Worm (Caenorhabditis elegans) whole organism, L1 larva: Measurements from ENCODE around the gene F47B8.13.
"Not testable (repeated sequence)": the region's sequence is repeated elsewhere in the genome, so short reads cannot be mapped to it uniquely, and the experiment has no call there.

Experiments used
- C04F5.9 ChIP-seq: sonication (generic microtip); optimal IDR thresholded peaks from 2 replicates; lab custom pipeline; 2016; ENCODE audit warnings: missing genetic modification characterization, missing compliant biosample characterization
- C16A3.4 ChIP-seq: fragments of 150-350 bp; optimal IDR thresholded peaks from 2 replicates; lab custom pipeline; 2014; ENCODE audit warnings: missing biosample characterization, missing genetic modification characterization
- aha-1 ChIP-seq: fragments of 150-350 bp; optimal IDR thresholded peaks from 2 replicates; lab custom pipeline; 2014; ENCODE audit warnings: missing biosample characterization, missing genetic modification characterization
- aly-2 ChIP-seq: fragments of 150-350 bp; optimal IDR thresholded peaks from 2 replicates; lab custom pipeline; 2014; ENCODE audit warnings: missing biosample characterization, missing genetic modification characterization
- blmp-1 ChIP-seq: fragments of 150-350 bp; optimal IDR thresholded peaks from 2 replicates; lab custom pipeline; 2014; ENCODE audit warnings: missing biosample characterization, missing genetic modification characterization
- ces-1 ChIP-seq: fragments of 150-350 bp; optimal IDR thresholded peaks from 2 replicates; lab custom pipeline; 2014; ENCODE audit warnings: missing biosample characterization, missing genetic modification reagents, missing genetic modification characterization
- efl-1 ChIP-seq, 4 experiments: fragments of 150-350 bp; optimal IDR thresholded peaks in 3 of 4; peaks in 1 of 4; 1 replicate in 1 of 4; 2 replicates in 3 of 4; lab custom pipeline; 2014; ENCODE audit warnings: missing biosample characterization in 2 of 4, missing genetic modification characterization in 2 of 4, missing genetic modification reagents in 2 of 4
- elt-2 ChIP-seq: sonication (generic microtip); optimal IDR thresholded peaks from 2 replicates; lab custom pipeline; 2016; ENCODE audit warnings: missing genetic modification characterization, mild to moderate bottlenecking, inconsistent platforms, missing compliant biosample characterization, missing genetic modification reagents
- fkh-8 ChIP-seq: sonication (generic microtip); optimal IDR thresholded peaks from 2 replicates; lab custom pipeline; 2016; ENCODE audit warnings: mild to moderate bottlenecking, missing genetic modification characterization, missing compliant biosample characterization
- hlh-17 ChIP-seq: fragments of 200-800 bp; sonication (Bioruptor generic); optimal IDR thresholded peaks from 2 replicates; lab custom pipeline; 2018; ENCODE audit warnings: missing genetic modification characterization, mild to moderate bottlenecking, missing compliant biosample characterization, moderate library complexity, borderline replicate concordance
- hlh-4 ChIP-seq: sonication (generic microtip); optimal IDR thresholded peaks from 2 replicates; lab custom pipeline; 2016; ENCODE audit warnings: mild to moderate bottlenecking, missing genetic modification characterization, missing compliant biosample characterization
- irx-1 ChIP-seq: sonication (generic microtip); optimal IDR thresholded peaks from 2 replicates; lab custom pipeline; 2016; ENCODE audit warnings: missing genetic modification characterization, missing compliant biosample characterization
- jun-1 ChIP-seq: fragments of 150-350 bp; optimal IDR thresholded peaks from 2 replicates; lab custom pipeline; 2014; ENCODE audit warnings: missing biosample characterization, missing genetic modification reagents, missing genetic modification characterization
- lin-14 ChIP-seq: fragments of 200-800 bp; sonication (Bioruptor generic); optimal IDR thresholded peaks from 2 replicates; lab custom pipeline; 2018; ENCODE audit warnings: mild to moderate bottlenecking, missing genetic modification characterization, moderate library complexity, missing compliant biosample characterization
- lin-15B ChIP-seq: fragments of 150-350 bp; sonication (generic microtip); optimal IDR thresholded peaks from 3 replicates; lab custom pipeline; 2014; ENCODE audit warnings: missing biosample characterization, missing genetic modification characterization
- lin-35 ChIP-seq, 2 experiments: fragments of 150-350 bp; optimal IDR thresholded peaks; 2 replicates each; lab custom pipeline; 2014; ENCODE audit warnings: missing biosample characterization in 2 of 2, missing genetic modification characterization in 2 of 2, missing genetic modification reagents in 2 of 2
- lir-3 ChIP-seq: sonication (generic microtip); optimal IDR thresholded peaks from 2 replicates; lab custom pipeline; 2016; ENCODE audit warnings: mild to moderate bottlenecking, missing genetic modification characterization, moderate library complexity, missing compliant biosample characterization; ENCODE audit not compliant: poor library complexity
- nhr-12 ChIP-seq: sonication (generic microtip); optimal IDR thresholded peaks from 2 replicates; lab custom pipeline; 2017; ENCODE audit warnings: missing biosample characterization, missing genetic modification characterization
- nhr-28 ChIP-seq: fragments of 150-350 bp; optimal IDR thresholded peaks from 2 replicates; lab custom pipeline; 2014; ENCODE audit warnings: missing biosample characterization, missing genetic modification characterization
- nhr-71 ChIP-seq: sonication (generic microtip); optimal IDR thresholded peaks from 2 replicates; lab custom pipeline; 2016; ENCODE audit warnings: mild to moderate bottlenecking, missing genetic modification characterization, moderate library complexity, missing compliant biosample characterization
- nhr-76 ChIP-seq: sonication (generic microtip); optimal IDR thresholded peaks from 2 replicates; lab custom pipeline; 2017; ENCODE audit warnings: missing biosample characterization, missing genetic modification characterization
- nhr-77 ChIP-seq: fragments of 150-350 bp; optimal IDR thresholded peaks from 2 replicates; lab custom pipeline; 2014; ENCODE audit warnings: missing biosample characterization, missing genetic modification characterization
- nhr-84 ChIP-seq: sonication (generic microtip); optimal IDR thresholded peaks from 2 replicates; lab custom pipeline; 2017; ENCODE audit warnings: missing biosample characterization, missing genetic modification characterization
- nhr-85 ChIP-seq: sonication (generic microtip); peaks from one replicate; lab custom pipeline; 2016; ENCODE audit warnings: missing genetic modification characterization, inconsistent platforms, missing compliant biosample characterization
- nhr-90 ChIP-seq: sonication (generic microtip); optimal IDR thresholded peaks from 2 replicates; lab custom pipeline; 2016; ENCODE audit warnings: mild to moderate bottlenecking, missing genetic modification characterization, missing compliant biosample characterization; ENCODE audit not compliant: poor library complexity
- pqm-1 ChIP-seq: sonication (generic microtip); optimal IDR thresholded peaks from 3 replicates; lab custom pipeline; 2017; ENCODE audit warnings: missing biosample characterization, missing genetic modification characterization
- rnt-1 ChIP-seq: sonication (generic microtip); optimal IDR thresholded peaks from 2 replicates; lab custom pipeline; 2016; ENCODE audit warnings: mild to moderate bottlenecking, missing genetic modification characterization, moderate library complexity, missing compliant biosample characterization
- snpc-4 ChIP-seq: fragments of 150-350 bp; optimal IDR thresholded peaks from 2 replicates; lab custom pipeline; 2014; ENCODE audit warnings: missing biosample characterization, missing genetic modification characterization
- snu-23 ChIP-seq: sonication (generic microtip); optimal IDR thresholded peaks from 2 replicates; lab custom pipeline; 2016; ENCODE audit warnings: missing genetic modification characterization, missing compliant biosample characterization
- sox-4 ChIP-seq: sonication (generic microtip); optimal IDR thresholded peaks from 2 replicates; lab custom pipeline; 2016; ENCODE audit warnings: missing genetic modification characterization, missing compliant biosample characterization
- sptf-1 ChIP-seq: fragments of 150-350 bp; optimal IDR thresholded peaks from 2 replicates; lab custom pipeline; 2014; ENCODE audit warnings: missing biosample characterization, missing genetic modification characterization
- swsn-7 ChIP-seq: sonication (generic microtip); optimal IDR thresholded peaks from 2 replicates; lab custom pipeline; 2016; ENCODE audit warnings: missing genetic modification characterization, missing compliant biosample characterization
- unc-86 ChIP-seq: sonication (generic microtip); optimal IDR thresholded peaks from 2 replicates; lab custom pipeline; 2016; ENCODE audit warnings: missing genetic modification characterization, missing compliant biosample characterization
- vab-15 ChIP-seq: sonication (generic microtip); optimal IDR thresholded peaks from 2 replicates; lab custom pipeline; 2017; ENCODE audit warnings: missing genotype, mild to moderate bottlenecking, missing genetic modification characterization, missing compliant biosample characterization
- zip-4 ChIP-seq: fragments of 200-800 bp; sonication (Bioruptor generic); optimal IDR thresholded peaks from 2 replicates; lab custom pipeline; 2018; ENCODE audit warnings: mild to moderate bottlenecking, missing genetic modification characterization, moderate library complexity, missing compliant biosample characterization

F47B8.13 gene

ce11 chrV:14311115-14311514 lies 8.4 kb downstream of the F47B8.13 start, which contains the start of gene ddn-3:
Gene ddn-3, minus strand, starts transcription at chrV:14311215.
- TF ChIP-seq vab-15 (tag; lab: Kevin White, UChicago), result no peak
- TF ChIP-seq unc-86 (tag; lab: Kevin White, UChicago), result no peak
- TF ChIP-seq pqm-1 (tag; lab: Kevin White, UChicago), result no peak
- no peak for TF ChIP-seq swsn-7 (tag; lab: Kevin White, UChicago)
- TF ChIP-seq sox-4, result no peak
- no peak for TF ChIP-seq nhr-12
- no peak for TF ChIP-seq irx-1 (tag; lab: Kevin White, UChicago)
- TF ChIP-seq fkh-8 (tag; lab: Kevin White, UChicago), result no peak
- no peak for TF ChIP-seq lin-14 (GFP tag; lab: Kevin White, UChicago)
- no peak for TF ChIP-seq lin-35 (GFP tag; optimal IDR thresholded peaks at IDR 0.05; lab: Kevin White, UChicago)
- TF ChIP-seq, all 84 proteins: peak for 0

DNA sequence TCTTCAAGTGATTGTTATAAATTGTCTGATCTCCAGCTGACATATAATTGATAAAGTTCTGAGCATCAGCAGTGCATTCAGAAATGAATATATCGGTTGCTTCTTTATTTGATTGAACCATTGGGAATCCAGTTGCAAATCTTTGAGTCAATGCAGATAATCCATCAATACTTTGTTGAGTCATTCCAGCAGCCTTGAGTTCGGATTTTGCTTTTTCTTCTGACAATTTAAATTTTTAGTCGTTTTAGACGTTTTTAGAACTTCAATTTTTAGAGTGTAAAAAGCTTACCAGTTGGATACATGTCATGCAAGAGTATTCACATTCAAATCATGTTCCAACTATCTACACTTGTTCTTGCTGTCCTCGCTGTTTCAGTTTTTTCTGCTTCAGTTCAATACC lies 9.9 kb downstream of the F47B8.13 start, which contains the start of gene F14D7.14:
F14D7.14 (plus strand) TSS at position 301 of the 400 bp plus-strand sequence.
- not testable (repeated sequence) for TF ChIP-seq sptf-1; C04F5.9; nhr-84 (tag; lab: Kevin White, UChicago)
- TF ChIP-seq, all 84 proteins: peak for 0; not testable (repeated sequence) for 84

DNA sequence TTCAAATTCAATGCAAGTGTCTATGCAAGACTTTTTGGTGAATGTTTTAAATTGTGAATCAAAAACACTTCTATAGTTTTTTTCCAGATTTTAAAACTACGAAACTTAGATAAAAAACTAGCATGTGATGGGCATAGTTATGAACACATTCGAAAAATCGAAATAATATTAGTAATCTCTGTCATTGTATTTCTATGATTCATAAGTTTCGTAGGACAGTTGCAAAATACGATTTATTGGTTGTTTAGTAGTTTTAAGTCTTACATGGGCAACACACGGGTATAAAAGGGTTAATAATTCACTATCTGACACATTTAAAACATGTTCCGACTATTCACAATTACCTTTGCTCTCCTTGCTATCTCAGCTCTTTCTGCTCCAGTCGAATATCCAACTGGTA lies 11.4 kb downstream of the F47B8.13 start, which contains the start of gene spig-5:
spig-5 (plus strand) TSS at position 301 of the 400 bp plus-strand sequence.
- not testable (repeated sequence) for TF ChIP-seq swsn-7, snpc-4, hlh-4 (tag; lab: Kevin White, UChicago)

DNA sequence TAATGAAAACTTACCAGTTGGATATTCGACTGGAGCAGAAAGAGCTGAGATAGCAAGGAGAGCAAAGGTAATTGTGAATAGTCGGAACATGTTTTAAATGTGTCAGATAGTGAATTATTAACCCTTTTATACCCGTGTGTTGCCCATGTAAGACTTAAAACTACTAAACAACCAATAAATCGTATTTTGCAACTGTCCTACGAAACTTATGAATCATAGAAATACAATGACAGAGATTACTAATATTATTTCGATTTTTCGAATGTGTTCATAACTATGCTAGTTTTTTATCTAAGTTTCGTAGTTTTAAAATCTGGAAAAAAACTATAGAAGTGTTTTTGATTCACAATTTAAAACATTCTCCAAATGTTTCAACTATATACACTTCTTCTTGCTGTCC lies 12.8 kb downstream of the F47B8.13 start, which contains the start of gene spig-4:
spig-4 (minus strand) TSS at position 101 of the 400 bp plus-strand sequence.
- not testable (repeated sequence) for TF ChIP-seq vab-15, unc-86, jun-1 (tag; lab: Kevin White, UChicago)

DNA sequence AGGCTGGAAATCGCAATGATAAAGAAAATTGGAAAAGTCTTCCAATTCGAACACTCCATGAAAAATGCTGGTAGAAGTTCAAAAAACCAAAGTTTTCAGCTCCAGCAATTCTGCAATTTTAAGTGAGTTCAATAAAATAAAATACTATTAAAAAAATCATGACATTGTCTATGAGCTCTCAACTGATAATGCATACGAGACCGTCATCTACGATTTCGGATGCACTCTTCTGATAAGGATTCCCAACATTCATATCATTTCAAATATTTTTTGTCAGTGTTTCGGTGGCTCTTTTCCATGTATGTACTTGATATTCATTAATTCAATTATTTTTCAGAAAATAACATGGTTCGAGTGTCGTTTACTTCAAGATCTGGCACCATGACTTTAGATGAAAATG lies 18.5 kb downstream of the F47B8.13 start, which contains the start of gene F14D7.6:
F14D7.6 (plus strand) TSS at position 338 of the 400 bp plus-strand sequence.
- TF ChIP-seq elt-2 (tag; lab: Kevin White, UChicago), result peak; percentile 4
- no peak for TF ChIP-seq aly-2 (tag; lab: Kevin White, UChicago)

DNA sequence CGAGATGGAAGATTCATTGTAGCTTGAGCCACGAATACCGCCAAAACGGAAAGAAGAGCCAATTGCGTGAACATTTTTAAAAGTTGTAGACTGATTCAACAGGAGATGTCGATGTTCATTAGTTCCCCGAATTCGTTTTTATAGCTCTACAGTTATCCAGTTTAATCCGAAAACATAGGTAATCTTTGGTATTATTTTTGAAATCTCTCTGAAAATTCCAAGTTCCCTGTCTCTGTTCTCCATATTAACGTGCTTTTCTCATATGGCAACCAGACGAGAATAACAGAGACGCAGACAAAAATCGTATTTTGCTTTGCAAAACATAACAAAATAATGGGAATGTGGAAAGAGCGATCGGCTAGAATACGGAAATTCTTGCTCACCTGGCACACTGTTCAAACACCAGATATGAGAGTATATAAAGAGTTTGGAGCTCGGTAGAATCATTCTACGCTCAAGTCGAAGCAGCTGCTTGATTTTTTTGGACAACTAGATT lies 19.9 kb downstream of the F47B8.13 start, which contains the start of the genes spig-3 and F14D7.12:
spig-3 (minus strand) TSS at position 101 of the 496 bp plus-strand sequence.
F14D7.12 (plus strand) TSS at position 446 of the 496 bp plus-strand sequence.
- no peak for TF ChIP-seq nhr-76 (tag; lab: Kevin White, UChicago)
- no peak for TF ChIP-seq efl-1 (optimal IDR thresholded peaks at IDR 0.05; lab: Kevin White, UChicago)
- peak in 1 of 2 experiments; percentile 49 for TF ChIP-seq efl-1 (GFP tag; optimal IDR thresholded peaks at IDR 0.05 in 1 of 2; lab: Kevin White, UChicago)

ce11 chrV:14296499-14296898 lies 23.0 kb downstream of the F47B8.13 start, which contains the start of gene F14D7.3:
Gene F14D7.3, plus strand, starts transcription at chrV:14296799.
- TF ChIP-seq nhr-28, result no peak
- TF ChIP-seq lin-14 (GFP tag; lab: Kevin White, UChicago), result no peak
- no peak for TF ChIP-seq lir-3 (tag; lab: Kevin White, UChicago)
- TF ChIP-seq snu-23 (GFP tag; lab: Kevin White, UChicago), result no peak
- TF ChIP-seq elt-2 (tag; lab: Kevin White, UChicago), result no peak

- TF ChIP-seq nhr-90 (tag; lab: Kevin White, UChicago), result no peak
- no peak for TF ChIP-seq C16A3.4
- TF ChIP-seq nhr-71 (tag; lab: Kevin White, UChicago), result no peak
- no peak for TF ChIP-seq blmp-1 (tag; lab: Kevin White, UChicago)
- no peak for TF ChIP-seq snu-23 (GFP tag; lab: Kevin White, UChicago)
- no peak for TF ChIP-seq ces-1
- TF ChIP-seq swsn-7 (tag; lab: Kevin White, UChicago), result no peak
- no peak for TF ChIP-seq aha-1 (tag; lab: Kevin White, UChicago)
- TF ChIP-seq lin-15B (tag; lab: Kevin White, UChicago), result no peak
- no peak for TF ChIP-seq rnt-1
- TF ChIP-seq nhr-77 (tag; lab: Kevin White, UChicago), result no peak
- no peak for TF ChIP-seq nhr-12
- no peak for TF ChIP-seq snpc-4 (tag; lab: Kevin White, UChicago)
- no peak for TF ChIP-seq zip-4 (GFP tag; lab: Kevin White, UChicago)
- TF ChIP-seq nhr-85, result no peak
- no peak for TF ChIP-seq hlh-17
These were observed 25.1 kb downstream of the F47B8.13 start, which contains the start of gene F14D7.9 for ce11 chrV:14294396-14294795. Gene F14D7.9, plus strand, starts transcription at chrV:14294696.
